Worm (Caenorhabditis elegans) whole organism, early embryonic: ENCODE measurements around the gene srg-5.

Source experiments
- ets-7 ChIP-seq: sonication (generic microtip); optimal IDR thresholded peaks from 2 replicates; lab custom pipeline; 2016; ENCODE audit warnings: missing genotype, missing genetic modification characterization, missing compliant biosample characterization
- hmg-4 ChIP-seq: fragments of 200-800 bp; sonication (Bioruptor generic); optimal IDR thresholded peaks from 2 replicates; lab custom pipeline; 2018; ENCODE audit warnings: mild to moderate bottlenecking, missing genetic modification characterization, missing compliant biosample characterization
- pes-1 ChIP-seq: fragments of 200-800 bp; sonication (Bioruptor generic); IDR thresholded peaks from 2 replicates; pipeline ENCODE4 v1.3.6; 2022; ENCODE audit warnings: missing genetic modification reagents, missing genetic modification characterization, missing compliant biosample characterization
- tbx-11 ChIP-seq: fragments of 200-800 bp; sonication (Bioruptor generic); IDR thresholded peaks from 2 replicates; pipeline ENCODE4 v1.3.6; 2022; ENCODE audit warnings: missing genetic modification characterization, missing compliant biosample characterization

DNA sequence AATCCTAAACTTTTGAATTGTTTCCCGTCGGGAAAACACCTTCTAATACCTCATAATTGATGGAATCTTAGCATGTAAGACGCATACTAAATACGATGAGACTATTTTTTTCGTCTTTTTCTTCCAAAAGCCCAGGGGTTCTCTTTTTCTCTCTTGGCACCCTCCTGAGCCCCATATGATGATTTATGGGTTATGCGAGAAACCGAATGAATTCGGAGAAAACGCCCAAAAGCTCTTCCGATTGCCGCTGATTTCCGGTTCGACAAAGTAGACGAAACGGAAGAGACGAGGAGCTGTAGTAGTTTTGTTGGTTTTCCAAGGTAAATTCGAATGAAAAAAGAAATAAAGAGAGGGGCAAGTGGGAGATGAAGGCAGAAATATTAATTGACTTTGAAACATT lies 47.1 kb upstream of the srg-5 start:
- TF ChIP-seq pes-1 = no peak
- TF ChIP-seq tbx-11 (GFP tag; lab: Robert Waterston, UW) = no peak
- TF ChIP-seq hmg-4 (GFP tag; lab: Kevin White, UChicago) = no peak
- no peak for TF ChIP-seq ets-7 (tag; lab: Kevin White, UChicago)
